Worm (Caenorhabditis elegans): ENCODE data around the gene acdh-6.
A peak's percentile ranks its signal among the peaks of the same experiment; 100 is the strongest.

DNA sequence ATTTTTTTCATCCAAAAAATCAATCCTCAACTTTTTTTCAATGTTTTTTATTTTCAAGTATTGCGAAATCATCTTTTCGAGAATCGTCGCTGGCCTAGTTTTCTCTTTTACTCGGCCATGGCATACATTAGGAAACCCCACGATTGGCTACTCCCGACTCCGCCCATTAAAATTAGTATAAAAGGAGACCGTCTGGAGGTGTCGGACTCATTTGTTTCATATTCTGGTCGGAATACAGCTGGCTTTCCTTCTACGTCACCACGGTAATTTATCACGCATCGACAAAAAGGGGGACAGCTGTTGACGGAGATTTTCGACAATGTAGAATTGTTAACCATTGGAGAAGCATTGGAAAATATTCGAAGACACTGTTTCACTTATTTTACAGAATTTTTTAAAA is 31.9 kb upstream of the acdh-6 start:
- TF ChIP-seq lin-54 (GFP tag; optimal IDR thresholded peaks at IDR 0.05) (no peak), athp-1 (tag; optimal IDR thresholded peaks at IDR 0.05) (no peak), pbrm-1 (GFP tag; IDR thresholded peaks at IDR 0.05) (no peak), mel-28 (tag; optimal IDR thresholded peaks at IDR 0.05; ENCODE audit: borderline replicate concordance) (no peak), ztf-18 (tag; optimal IDR thresholded peaks at IDR 0.05) (no peak), unc-62 (GFP tag; optimal IDR thresholded peaks at IDR 0.05) (no peak), ceh-100 (GFP tag; IDR thresholded peaks at IDR 0.05) (no peak), zim-3 (tag; optimal IDR thresholded peaks at IDR 0.05) (no peak), T07F8.4 (tag; optimal IDR thresholded peaks at IDR 0.05) (no peak), attf-5 (GFP tag; optimal IDR thresholded peaks at IDR 0.05) (peak; percentile 37), F33H1.4 (GFP tag; IDR thresholded peaks at IDR 0.05) (no peak), nhr-90 (tag; optimal IDR thresholded peaks at IDR 0.05) (no peak), pha-4 (tag; optimal IDR thresholded peaks at IDR 0.05) (no peak)

Measured in whole organism, young adult.